Worm (Caenorhabditis elegans) whole organism, early embryonic: ENCODE data around the gene grd-5.

Source experiments
- B0310.2 ChIP-seq: sonication (generic microtip); optimal IDR thresholded peaks from 2 replicates; lab custom pipeline; 2016; ENCODE audit warnings: mild to moderate bottlenecking, missing genetic modification characterization, missing compliant biosample characterization
- F13C5.2 ChIP-seq: sonication (generic microtip); optimal IDR thresholded peaks from 2 replicates; lab custom pipeline; 2017; ENCODE audit warnings: mild to moderate bottlenecking, missing genetic modification characterization, inconsistent platforms, missing compliant biosample characterization
- aly-1 ChIP-seq: sonication (generic microtip); optimal IDR thresholded peaks from 2 replicates; lab custom pipeline; 2016; ENCODE audit warnings: missing genetic modification characterization, missing compliant biosample characterization
- ama-1 ChIP-seq: fragments of 150-350 bp; optimal IDR thresholded peaks from 2 replicates; lab custom pipeline; 2014
- ceh-13 ChIP-seq: fragments of 200-800 bp; sonication (Bioruptor generic); optimal IDR thresholded peaks from 2 replicates; lab custom pipeline; 2018; ENCODE audit warnings: mild to moderate bottlenecking, missing genetic modification characterization, missing compliant biosample characterization
- ceh-36 ChIP-seq: sonication (generic microtip); optimal IDR thresholded peaks from 2 replicates; lab custom pipeline; 2016; ENCODE audit warnings: missing genetic modification characterization, inconsistent platforms, missing compliant biosample characterization
- ets-7 ChIP-seq: sonication (generic microtip); optimal IDR thresholded peaks from 2 replicates; lab custom pipeline; 2016; ENCODE audit warnings: missing genotype, missing genetic modification characterization, missing compliant biosample characterization
- flt-1 ChIP-seq: fragments of 200-800 bp; sonication (Bioruptor generic); IDR thresholded peaks from 2 replicates; pipeline ENCODE4 v1.3.6; 2022; ENCODE audit warnings: missing genetic modification characterization, missing compliant biosample characterization
- hmbx-1 ChIP-seq: sonication (generic microtip); optimal IDR thresholded peaks from 2 replicates; lab custom pipeline; 2016; ENCODE audit warnings: mild to moderate bottlenecking, missing genetic modification characterization, missing compliant biosample characterization
- hmg-4 ChIP-seq: fragments of 200-800 bp; sonication (Bioruptor generic); optimal IDR thresholded peaks from 2 replicates; lab custom pipeline; 2018; ENCODE audit warnings: mild to moderate bottlenecking, missing genetic modification characterization, missing compliant biosample characterization
- hnd-1 ChIP-seq: sonication (generic microtip); optimal IDR thresholded peaks from 2 replicates; lab custom pipeline; 2016; ENCODE audit warnings: missing genetic modification characterization, missing compliant biosample characterization
- pes-1 ChIP-seq: fragments of 200-800 bp; sonication (Bioruptor generic); IDR thresholded peaks from 2 replicates; pipeline ENCODE4 v1.3.6; 2022; ENCODE audit warnings: missing genetic modification reagents, missing genetic modification characterization, missing compliant biosample characterization
- scrt-1 ChIP-seq: fragments of 200-800 bp; sonication (Bioruptor generic); IDR thresholded peaks from 2 replicates; pipeline ENCODE4 v1.3.6; 2022; ENCODE audit warnings: missing genetic modification characterization, missing compliant biosample characterization
- sea-1 ChIP-seq: fragments of 200-800 bp; sonication (Bioruptor generic); conservative IDR thresholded peaks from 2 replicates; pipeline ENCODE4 v1.3.6; 2022; ENCODE audit warnings: missing genetic modification characterization, missing compliant biosample characterization
- tbx-11 ChIP-seq: fragments of 200-800 bp; sonication (Bioruptor generic); IDR thresholded peaks from 2 replicates; pipeline ENCODE4 v1.3.6; 2022; ENCODE audit warnings: missing genetic modification characterization, missing compliant biosample characterization
- tbx-37 ChIP-seq: fragments of 200-800 bp; sonication (Bioruptor generic); conservative IDR thresholded peaks from 2 replicates; pipeline ENCODE4 v1.3.6; 2022; ENCODE audit warnings: missing genetic modification reagents, missing genetic modification characterization, missing compliant biosample characterization
- tra-4 ChIP-seq: sonication (generic microtip); optimal IDR thresholded peaks from 2 replicates; lab custom pipeline; 2017; ENCODE audit warnings: missing genetic modification characterization, missing compliant biosample characterization

grd-5 gene

ce11 chrV:8658577-8659362 is 39.9 kb downstream of the grd-5 start:
- no peak for TF ChIP-seq B0310.2 (tag; lab: Kevin White, UChicago)
- no peak for TF ChIP-seq ets-7 (tag; lab: Kevin White, UChicago)
- no peak for TF ChIP-seq flt-1 (GFP tag; lab: Robert Waterston, UW)
- TF ChIP-seq hnd-1 (tag; lab: Kevin White, UChicago), result no peak
- TF ChIP-seq aly-1 (tag; lab: Kevin White, UChicago), result no peak
- no peak for TF ChIP-seq sea-1 (GFP tag; lab: Robert Waterston, UW)
- no peak for TF ChIP-seq hmg-4 (GFP tag; lab: Kevin White, UChicago)

- TF ChIP-seq ets-7 (tag; lab: Kevin White, UChicago) (no peak), aly-1 (tag; lab: Kevin White, UChicago) (no peak), F13C5.2 (no peak), sea-1 (GFP tag; lab: Robert Waterston, UW) (no peak), tbx-37 (GFP tag; lab: Robert Waterston, UW) (no peak), scrt-1 (no peak), hnd-1 (tag; lab: Kevin White, UChicago) (no peak), tra-4 (tag; lab: Kevin White, UChicago) (no peak), B0310.2 (tag; lab: Kevin White, UChicago) (no peak), tbx-11 (GFP tag; lab: Robert Waterston, UW) (no peak)
Observed at ce11 chrV:8660475-8660874, 41.6 kb downstream of the grd-5 start.

- TF ChIP-seq hmg-4 (GFP tag; lab: Kevin White, UChicago) (peak; percentile 18), F13C5.2 (no peak)
Observed at ce11 chrV:8661241-8661954, 42.6 kb downstream of the grd-5 start.

- no peak for TF ChIP-seq hnd-1 (tag; lab: Kevin White, UChicago)
- no peak for TF ChIP-seq aly-1 (tag; lab: Kevin White, UChicago)
- no peak for TF ChIP-seq flt-1 (GFP tag; lab: Robert Waterston, UW)
- no peak for TF ChIP-seq ama-1 (lab: Kevin White, UChicago)
- TF ChIP-seq B0310.2 (tag; lab: Kevin White, UChicago), result no peak
Observed at ce11 chrV:8662056-8663006, 43.5 kb downstream of the grd-5 start.

- TF ChIP-seq flt-1 (GFP tag; lab: Robert Waterston, UW), result no peak
Observed at ce11 chrV:8663023-8663422, 44.2 kb downstream of the grd-5 start.

DNA sequence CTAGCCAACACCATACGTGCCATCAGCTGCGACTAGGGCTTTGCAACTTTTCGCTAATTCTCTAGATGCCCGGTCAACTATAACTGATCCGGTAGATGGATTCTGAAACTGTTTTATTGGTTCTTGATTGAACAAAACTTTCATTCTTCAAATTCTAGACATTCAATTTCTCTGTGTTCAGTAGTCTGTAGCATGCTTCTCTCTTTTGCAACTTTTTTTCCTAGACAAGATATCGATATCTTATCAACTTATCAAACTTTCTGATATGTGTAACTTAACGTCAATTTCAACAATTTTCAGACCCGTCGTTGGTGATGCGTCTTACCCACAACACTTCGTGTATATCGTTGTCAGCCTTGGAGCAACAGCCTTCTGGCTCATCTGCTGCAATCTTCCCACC is 46.9 kb downstream of the grd-5 start, which contains the start of gene ZC190.4:
Gene ZC190.4, plus strand, starts transcription at position 301 of the 400 bp plus-strand sequence.
- TF ChIP-seq pes-1 (GFP tag; lab: Robert Waterston, UW) (no peak), hnd-1 (tag; lab: Kevin White, UChicago) (no peak), tra-4 (tag; lab: Kevin White, UChicago) (no peak), scrt-1 (no peak), B0310.2 (tag; lab: Kevin White, UChicago) (no peak), flt-1 (GFP tag; lab: Robert Waterston, UW) (no peak), ama-1 (lab: Kevin White, UChicago) (no peak), F13C5.2 (no peak), hmbx-1 (tag; lab: Kevin White, UChicago) (no peak), aly-1 (tag; lab: Kevin White, UChicago) (no peak), sea-1 (GFP tag; lab: Robert Waterston, UW) (no peak), tbx-37 (GFP tag; lab: Robert Waterston, UW) (no peak), ets-7 (tag; lab: Kevin White, UChicago) (no peak), ceh-13 (GFP tag; lab: Kevin White, UChicago) (no peak)

ce11 chrV:8667230-8668021 is 48.6 kb downstream of the grd-5 start:
- no peak for TF ChIP-seq hmbx-1 (tag; lab: Kevin White, UChicago)
- TF ChIP-seq ama-1 (lab: Kevin White, UChicago), result no peak
- TF ChIP-seq ceh-13 (GFP tag; lab: Kevin White, UChicago), result no peak
- TF ChIP-seq scrt-1, result no peak
- no peak for TF ChIP-seq F13C5.2
- TF ChIP-seq hmg-4 (GFP tag; lab: Kevin White, UChicago), result no peak
- no peak for TF ChIP-seq ets-7 (tag; lab: Kevin White, UChicago)
- no peak for TF ChIP-seq hnd-1 (tag; lab: Kevin White, UChicago)
- no peak for TF ChIP-seq tbx-37 (GFP tag; lab: Robert Waterston, UW)
- no peak for TF ChIP-seq ceh-36
- no peak for TF ChIP-seq sea-1 (GFP tag; lab: Robert Waterston, UW)
